Fruit fly (Drosophila melanogaster) whole organism, embryonic: ENCODE results near the gene Obp93a.

Source experiments
- ATbp ChIP-seq: fragments of 200-800 bp; sonication (Bioruptor generic); optimal IDR thresholded peaks from 2 replicates; lab custom pipeline; 2017; ENCODE audit warnings: missing biosample characterization, mild to moderate bottlenecking, missing genetic modification characterization, missing genetic modification reagents
- Asciz ChIP-seq: fragments of 200-800 bp; sonication (Bioruptor generic); optimal IDR thresholded peaks from 2 replicates; lab custom pipeline; 2017; ENCODE audit warnings: missing biosample characterization, mild to moderate bottlenecking, missing genetic modification characterization, missing genetic modification reagents
- Atf3 ChIP-seq: fragments of 200-800 bp; sonication (Bioruptor generic); optimal IDR thresholded peaks from 3 replicates; lab custom pipeline; 2016; ENCODE audit warnings: missing biosample characterization, missing genetic modification characterization
- CG11560 ChIP-seq: fragments of 200-800 bp; sonication (Bioruptor generic); IDR thresholded peaks from 3 replicates; pipeline ENCODE4 v1.3.6; 2022; ENCODE audit warnings: missing biosample characterization, missing genetic modification characterization
- CG12299 ChIP-seq: fragments of 200-800 bp; sonication (Bioruptor generic); optimal IDR thresholded peaks from 2 replicates; lab custom pipeline; 2018; ENCODE audit warnings: missing biosample characterization, mild to moderate bottlenecking, missing genetic modification characterization
- CG12659 ChIP-seq: fragments of 200-800 bp; sonication (Bioruptor generic); optimal IDR thresholded peaks from 3 replicates; lab custom pipeline; 2017; ENCODE audit warnings: mild to moderate bottlenecking, missing biosample characterization, missing genetic modification reagents, missing genetic modification characterization
- CG1602 ChIP-seq: fragments of 200-800 bp; sonication (Bioruptor generic); optimal IDR thresholded peaks from 3 replicates; lab custom pipeline; 2016; ENCODE audit warnings: missing biosample characterization, missing genetic modification characterization
- CG17186 ChIP-seq: fragments of 200-800 bp; sonication (Bioruptor generic); optimal IDR thresholded peaks from 3 replicates; lab custom pipeline; 2017; ENCODE audit warnings: missing biosample characterization, missing genetic modification reagents, missing genetic modification characterization
- CG17359 ChIP-seq: fragments of 200-800 bp; sonication (Bioruptor generic); optimal IDR thresholded peaks from 3 replicates; lab custom pipeline; 2018; ENCODE audit warnings: missing biosample characterization, mild to moderate bottlenecking, missing genetic modification characterization, moderate library complexity
- CG30403 ChIP-seq: fragments of 200-800 bp; sonication (Bioruptor generic); optimal IDR thresholded peaks from 3 replicates; lab custom pipeline; 2016; ENCODE audit warnings: missing biosample characterization, missing genetic modification characterization
- CG34376 ChIP-seq: fragments of 200-800 bp; sonication (Bioruptor generic); optimal IDR thresholded peaks from 2 replicates; lab custom pipeline; 2018; ENCODE audit warnings: missing biosample characterization, mild to moderate bottlenecking, missing genetic modification characterization
- CG4404 ChIP-seq: fragments of 200-800 bp; sonication (Bioruptor generic); IDR thresholded peaks from 2 replicates; pipeline ENCODE4 v1.3.6; 2022; ENCODE audit warnings: missing biosample characterization, missing genetic modification characterization
- CG9727 ChIP-seq: fragments of 200-800 bp; sonication (Bioruptor generic); optimal IDR thresholded peaks from 3 replicates; lab custom pipeline; 2017; ENCODE audit warnings: missing biosample characterization, mild to moderate bottlenecking, missing genetic modification characterization
- CG9797 ChIP-seq: fragments of 200-800 bp; sonication (Bioruptor generic); optimal IDR thresholded peaks from 3 replicates; lab custom pipeline; 2018; ENCODE audit warnings: missing biosample characterization, mild to moderate bottlenecking, missing genetic modification characterization
- Camta ChIP-seq: fragments of 200-800 bp; sonication (Bioruptor generic); optimal IDR thresholded peaks from 2 replicates; lab custom pipeline; 2016; ENCODE audit warnings: missing biosample characterization, missing genetic modification characterization
- Doc2 ChIP-seq: fragments of 200-800 bp; sonication (Bioruptor generic); IDR thresholded peaks from 2 replicates; pipeline ENCODE4 v1.3.6; 2022; ENCODE audit warnings: missing biosample characterization, missing genetic modification characterization
- Gsc ChIP-seq: fragments of 200-800 bp; sonication (Bioruptor generic); IDR thresholded peaks from 2 replicates; pipeline ENCODE4 v1.3.6; 2022; ENCODE audit warnings: missing biosample characterization, missing genetic modification characterization
- HLH4C ChIP-seq: fragments of 200-800 bp; sonication (Bioruptor generic); IDR thresholded peaks from 3 replicates; pipeline ENCODE4 v1.3.6; 2022; ENCODE audit warnings: missing biosample characterization, missing genetic modification characterization; ENCODE audit not compliant: partially characterized antibody
- MTF-1 ChIP-seq: fragments of 200-800 bp; sonication (Bioruptor generic); optimal IDR thresholded peaks from 2 replicates; lab custom pipeline; 2018; ENCODE audit warnings: missing biosample characterization, mild to moderate bottlenecking, missing genetic modification characterization, borderline replicate concordance
- NC2α ChIP-seq: fragments of 200-800 bp; sonication (Bioruptor generic); optimal IDR thresholded peaks from 2 replicates; lab custom pipeline; 2016; ENCODE audit warnings: missing biosample characterization, missing genetic modification characterization
- Nf-YB ChIP-seq: fragments of 200-800 bp; sonication (Bioruptor generic); optimal IDR thresholded peaks from 3 replicates; lab custom pipeline; 2019; ENCODE audit warnings: missing biosample characterization, mild to moderate bottlenecking, missing genetic modification characterization, moderate library complexity
- Opbp ChIP-seq: fragments of 200-800 bp; sonication (Bioruptor generic); IDR thresholded peaks from 3 replicates; pipeline ENCODE4 v1.3.6; 2022; ENCODE audit warnings: missing biosample characterization, missing genetic modification characterization; ENCODE audit not compliant: partially characterized antibody
- Poxn ChIP-seq: fragments of 200-800 bp; sonication (Bioruptor generic); IDR thresholded peaks from 2 replicates; pipeline ENCODE4 v1.3.6; 2022; ENCODE audit warnings: missing biosample characterization, missing genetic modification characterization
- Ptx1 ChIP-seq: fragments of 200-800 bp; sonication (Bioruptor generic); IDR thresholded peaks from 2 replicates; pipeline ENCODE4 v1.3.6; 2022; ENCODE audit warnings: missing biosample characterization, missing genetic modification characterization
- Scr ChIP-seq: fragments of 200-800 bp; sonication (Bioruptor generic); IDR thresholded peaks from 2 replicates; pipeline ENCODE4 v1.3.6; 2022; ENCODE audit warnings: missing biosample characterization, missing genetic modification characterization; ENCODE audit not compliant: partially characterized antibody
- Stat92E ChIP-seq, 3 experiments: fragments of >200 bp in 2 of 3; fragments of 200-800 bp in 1 of 3; sonication (Bioruptor generic) in 1 of 3; optimal IDR thresholded peaks; 2 replicates each; lab custom pipeline; 2017 to 2019; ENCODE audit warnings: missing biosample characterization in 3 of 3, missing genetic modification characterization in 3 of 3, mild to moderate bottlenecking in 1 of 3, moderate library complexity in 1 of 3
- Tbp ChIP-seq: fragments of >200 bp; optimal IDR thresholded peaks from 2 replicates; lab custom pipeline; 2018; ENCODE audit warnings: missing biosample characterization, missing genetic modification characterization
- Trl ChIP-seq, 3 experiments: fragments of >200 bp in 2 of 3; fragments of 200-800 bp in 1 of 3; sonication (Bioruptor generic) in 1 of 3; optimal IDR thresholded peaks; 2 replicates in 1 of 3; 3 replicates in 2 of 3; lab custom pipeline; 2016 to 2017; ENCODE audit warnings: missing biosample characterization in 1 of 3, missing genetic modification characterization in 1 of 3
- Usf ChIP-seq: fragments of 200-800 bp; sonication (Bioruptor generic); optimal IDR thresholded peaks from 2 replicates; lab custom pipeline; 2017; ENCODE audit warnings: missing genotype, missing biosample characterization, missing genetic modification characterization
- Xbp1 ChIP-seq: fragments of 200-800 bp; sonication (Bioruptor generic); optimal IDR thresholded peaks from 3 replicates; lab custom pipeline; 2016; ENCODE audit warnings: missing biosample characterization, mild to moderate bottlenecking, missing genetic modification characterization
- al ChIP-seq: fragments of 200-800 bp; sonication (Bioruptor generic); IDR thresholded peaks from 2 replicates; pipeline ENCODE4 v1.3.6; 2022; ENCODE audit warnings: missing biosample characterization, missing genetic modification characterization
- cas ChIP-seq: fragments of 200-800 bp; sonication (Bioruptor generic); IDR thresholded peaks from 2 replicates; pipeline ENCODE4 v1.3.6; 2022; ENCODE audit warnings: missing biosample characterization, missing genetic modification characterization
- crc ChIP-seq: fragments of 200-800 bp; sonication (Bioruptor generic); optimal IDR thresholded peaks from 2 replicates; lab custom pipeline; 2016; ENCODE audit warnings: missing biosample characterization, missing genetic modification characterization
- crp ChIP-seq, 2 experiments: fragments of 200-800 bp; sonication (Bioruptor generic); optimal IDR thresholded peaks; 2 replicates in 1 of 2; 3 replicates in 1 of 2; lab custom pipeline; 2017; ENCODE audit warnings: missing biosample characterization in 2 of 2, missing genetic modification characterization in 2 of 2, mild to moderate bottlenecking in 1 of 2, moderate library complexity in 1 of 2
- disco-r ChIP-seq: fragments of 200-800 bp; sonication (Bioruptor generic); optimal IDR thresholded peaks from 2 replicates; lab custom pipeline; 2016; ENCODE audit warnings: missing biosample characterization, missing genetic modification characterization
- dmrt99B ChIP-seq: fragments of 200-800 bp; sonication (Bioruptor generic); optimal IDR thresholded peaks from 2 replicates; lab custom pipeline; 2018; ENCODE audit warnings: missing biosample characterization, mild to moderate bottlenecking, missing genetic modification characterization, moderate library complexity
- ems ChIP-seq: fragments of 200-800 bp; sonication (Bioruptor generic); optimal IDR thresholded peaks from 3 replicates; lab custom pipeline; 2016; ENCODE audit warnings: missing biosample characterization, missing genetic modification characterization
- gro ChIP-seq: fragments of 200-800 bp; sonication (Bioruptor generic); optimal IDR thresholded peaks from 2 replicates; lab custom pipeline; 2016; ENCODE audit warnings: missing biosample characterization, missing genetic modification characterization
- hbn ChIP-seq: fragments of 200-800 bp; sonication (Bioruptor generic); IDR thresholded peaks from 2 replicates; pipeline ENCODE4 v1.3.6; 2022; ENCODE audit warnings: missing biosample characterization, missing genetic modification characterization; ENCODE audit not compliant: partially characterized antibody
- jing ChIP-seq: fragments of 200-800 bp; sonication (Bioruptor generic); optimal IDR thresholded peaks from 2 replicates; lab custom pipeline; 2018; ENCODE audit warnings: missing biosample characterization, mild to moderate bottlenecking, missing genetic modification characterization
- kni ChIP-seq: fragments of 200-800 bp; sonication (Bioruptor generic); optimal IDR thresholded peaks from 3 replicates; lab custom pipeline; 2017; ENCODE audit warnings: mild to moderate bottlenecking, missing biosample characterization, missing genetic modification reagents, missing genetic modification characterization
- nau ChIP-seq: fragments of 200-800 bp; sonication (Bioruptor generic); optimal IDR thresholded peaks from 3 replicates; lab custom pipeline; 2017; ENCODE audit warnings: missing biosample characterization, mild to moderate bottlenecking, missing genetic modification characterization, missing genetic modification reagents
- nerfin-2 ChIP-seq: fragments of 200-800 bp; sonication (Bioruptor generic); IDR thresholded peaks from 2 replicates; pipeline ENCODE4 v1.3.6; 2022; ENCODE audit warnings: missing biosample characterization, missing genetic modification characterization; ENCODE audit not compliant: partially characterized antibody
- peb ChIP-seq: fragments of 200-800 bp; sonication (Bioruptor generic); IDR thresholded peaks from 2 replicates; pipeline ENCODE4 v1.3.6; 2022; ENCODE audit warnings: missing biosample characterization, missing genetic modification characterization
- pzg ChIP-seq: fragments of 200-800 bp; sonication (Bioruptor generic); optimal IDR thresholded peaks from 3 replicates; lab custom pipeline; 2018; ENCODE audit warnings: missing biosample characterization, mild to moderate bottlenecking, missing genetic modification characterization, moderate library complexity
- row ChIP-seq: fragments of 200-800 bp; sonication (Bioruptor generic); IDR thresholded peaks from 3 replicates; pipeline ENCODE4 v1.3.6; 2022; ENCODE audit warnings: missing biosample characterization, missing genetic modification characterization
- sens-2 ChIP-seq: fragments of 200-800 bp; sonication (Bioruptor generic); IDR thresholded peaks from 2 replicates; pipeline ENCODE4 v1.3.6; 2022; ENCODE audit warnings: missing biosample characterization, missing genetic modification characterization
- seq ChIP-seq: fragments of 200-800 bp; sonication (Bioruptor generic); IDR thresholded peaks from 2 replicates; pipeline ENCODE4 v1.3.6; 2022; ENCODE audit warnings: missing biosample characterization, missing genetic modification characterization
- sob ChIP-seq: fragments of 200-800 bp; sonication (Bioruptor generic); IDR thresholded peaks from 2 replicates; pipeline ENCODE4 v1.3.6; 2022; ENCODE audit warnings: missing biosample characterization, missing genetic modification characterization

Obp93a gene

DNA sequence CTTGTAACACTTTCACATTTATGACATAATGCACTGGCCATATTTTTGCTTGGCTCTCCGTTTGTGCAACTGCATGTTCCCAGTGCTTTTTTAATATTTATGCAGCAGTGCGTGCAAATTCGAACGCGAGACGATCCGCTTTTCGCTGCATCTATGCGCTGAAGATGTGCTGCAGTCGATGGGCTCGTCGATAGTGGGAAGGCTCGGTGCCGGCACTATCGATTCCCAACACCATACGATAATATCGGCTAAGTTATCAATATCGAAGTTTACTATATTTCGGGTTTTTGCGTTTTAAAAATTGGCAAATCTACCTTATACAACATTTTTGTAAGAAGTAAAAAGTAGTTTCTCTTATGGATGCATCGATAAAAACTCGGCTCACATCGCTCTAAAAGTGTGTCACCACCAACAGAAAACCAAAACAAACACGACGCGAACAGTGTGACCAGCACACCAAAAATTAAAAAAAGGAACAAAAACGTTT lies 31.8 kb downstream of the Obp93a start, which contains the start of gene RhoGAP93B (continued):
- no peak for TF ChIP-seq Trl (optimal IDR thresholded peaks at IDR 0.05; lab: Kevin White, UChicago)
- peak; percentile 86 for TF ChIP-seq Trl (GFP tag; optimal IDR thresholded peaks at IDR 0.05; lab: Kevin White, UChicago)
- TF ChIP-seq crp (GFP tag; optimal IDR thresholded peaks at IDR 0.05; lab: Kevin White, UChicago) = peak in 1 of 2 experiments; percentile 44
- TF ChIP-seq Nf-YB (GFP tag; lab: Kevin White, UChicago) = peak; percentile 53
- peak; percentile 92 for TF ChIP-seq CG12659
- peak; percentile 85 for TF ChIP-seq cas (GFP tag; lab: Robert Waterston, UW)
- TF ChIP-seq crc (GFP tag; lab: Kevin White, UChicago) = peak; percentile 74
- peak; percentile 81; the same call in 2 of the 3 replicates for TF ChIP-seq CG11560 (tag; lab: Robert Waterston, UW)
- peak; percentile 86 for TF ChIP-seq CG17359 (tag; lab: Kevin White, UChicago)
- TF ChIP-seq Camta (GFP tag; lab: Kevin White, UChicago) = peak; percentile 76
- TF ChIP-seq Doc2 (GFP tag; lab: Robert Waterston, UW) = no peak
- TF ChIP-seq CG1602 = peak; percentile 74
- TF ChIP-seq jing (GFP tag; lab: Kevin White, UChicago) = no peak
- TF ChIP-seq kni (GFP tag; lab: Kevin White, UChicago) = peak; percentile 72
- TF ChIP-seq MTF-1 (GFP tag; lab: Kevin White, UChicago) = peak; percentile 64
- TF ChIP-seq Atf3 (GFP tag; lab: Kevin White, UChicago) = peak; percentile 86
- TF ChIP-seq Opbp = peak; percentile 99
- peak; percentile 81 for TF ChIP-seq CG30403 (GFP tag; lab: Kevin White, UChicago)
- peak; percentile 91 for TF ChIP-seq al
- TF ChIP-seq CG9797 = peak; percentile 90
- peak; percentile 34 for TF ChIP-seq Usf (GFP tag; lab: Kevin White, UChicago)
- TF ChIP-seq seq (GFP tag; lab: Robert Waterston, UW) = peak; percentile 79
- TF ChIP-seq CG12299 = peak; percentile 83
- peak; percentile 94 for TF ChIP-seq pzg (GFP tag; lab: Kevin White, UChicago)
- no peak for TF ChIP-seq dmrt99B
- peak; percentile 100 for TF ChIP-seq Scr
- TF ChIP-seq Gsc (GFP tag; lab: Robert Waterston, UW) = 0 out of 2 replicates have a peak, but pooled peaks have one; percentile 28
- peak; percentile 69 for TF ChIP-seq NC2α
- TF ChIP-seq gro = peak; percentile 92
- peak; percentile 91 for TF ChIP-seq Ptx1 (GFP tag; lab: Robert Waterston, UW)
- TF ChIP-seq Stat92E (GFP tag; optimal IDR thresholded peaks at IDR 0.05; lab: Kevin White, UChicago) = peak in 1 of 3 experiments; percentile 54
- TF ChIP-seq hbn = peak; percentile 100
- TF ChIP-seq HLH4C (GFP tag; lab: Robert Waterston, UW) = peak; percentile 100
- no peak for TF ChIP-seq Tbp (GFP tag; lab: Kevin White, UChicago)
- no peak for TF ChIP-seq Asciz (GFP tag; lab: Kevin White, UChicago)
- TF ChIP-seq Xbp1 (GFP tag; lab: Kevin White, UChicago) = peak; percentile 84
- TF ChIP-seq CG4404 (GFP tag; lab: Robert Waterston, UW) = peak; percentile 94
- TF ChIP-seq sob (GFP tag; lab: Robert Waterston, UW) = peak; percentile 95
- TF ChIP-seq CG9727 (GFP tag; lab: Kevin White, UChicago) = peak; percentile 90
- TF ChIP-seq nerfin-2 (GFP tag; lab: Robert Waterston, UW) = peak; percentile 99
- no peak; the same call in 1 of the 2 replicates for TF ChIP-seq Poxn (GFP tag; lab: Robert Waterston, UW)
- peak; percentile 86 for TF ChIP-seq ems (GFP tag; lab: Kevin White, UChicago)
- TF ChIP-seq CG34376 (GFP tag; lab: Kevin White, UChicago) = peak; percentile 80
- TF ChIP-seq nau (GFP tag; lab: Kevin White, UChicago) = no peak
- TF ChIP-seq ATbp (GFP tag; lab: Kevin White, UChicago) = no peak
- peak; percentile 91 for TF ChIP-seq CG17186
- TF ChIP-seq row (GFP tag; lab: Robert Waterston, UW) = peak; percentile 96
- peak; percentile 80 for TF ChIP-seq peb (GFP tag; lab: Robert Waterston, UW)
- TF ChIP-seq sens-2 (GFP tag; lab: Robert Waterston, UW) = peak; percentile 92
- no peak for TF ChIP-seq disco-r (GFP tag; lab: Kevin White, UChicago)
